Worm (Caenorhabditis elegans) whole organism, midembryonic: ENCODE results near the gene F59A6.10.

Experiments
- T22C8.4 ChIP-seq: fragments of 200-800 bp; sonication (Bioruptor generic); IDR thresholded peaks from 2 replicates; pipeline ENCODE4 v1.3.6; 2022; ENCODE audit warnings: missing genetic modification characterization, missing compliant biosample characterization
- cog-1 ChIP-seq: sonication (generic microtip); optimal IDR thresholded peaks from 2 replicates; lab custom pipeline; 2016; ENCODE audit warnings: missing genetic modification characterization, missing compliant biosample characterization
- flt-1 ChIP-seq: fragments of 200-800 bp; sonication (Bioruptor generic); IDR thresholded peaks from 2 replicates; pipeline ENCODE4 v1.3.6; 2022; ENCODE audit warnings: missing genetic modification characterization, missing compliant biosample characterization
- klf-2 ChIP-seq: fragments of 200-800 bp; sonication (Bioruptor generic); conservative IDR thresholded peaks from 2 replicates; pipeline ENCODE4 v1.3.6; 2022; ENCODE audit warnings: missing genetic modification reagents, missing genetic modification characterization, missing compliant biosample characterization
- med-1 ChIP-seq: sonication (generic microtip); optimal IDR thresholded peaks from 2 replicates; lab custom pipeline; 2017; ENCODE audit warnings: missing genetic modification characterization, mild to moderate bottlenecking, missing compliant biosample characterization, antibody characterized with exemption, missing genetic modification reagents; ENCODE audit not compliant: insufficient read depth
- tab-1 ChIP-seq: fragments of 200-800 bp; sonication (Bioruptor generic); IDR thresholded peaks from 2 replicates; pipeline ENCODE4 v1.3.6; 2022; ENCODE audit warnings: missing genetic modification characterization, missing compliant biosample characterization
- ztf-23 ChIP-seq: fragments of 200-800 bp; sonication (Bioruptor generic); IDR thresholded peaks from 2 replicates; pipeline ENCODE4 v1.3.6; 2022; ENCODE audit warnings: missing genetic modification reagents, missing genetic modification characterization, missing compliant biosample characterization
- ztf-29 ChIP-seq: fragments of 200-800 bp; sonication (Bioruptor generic); IDR thresholded peaks from 2 replicates; pipeline ENCODE4 v1.3.6; 2022; ENCODE audit warnings: missing genetic modification reagents, missing genetic modification characterization, missing compliant biosample characterization

DNA sequence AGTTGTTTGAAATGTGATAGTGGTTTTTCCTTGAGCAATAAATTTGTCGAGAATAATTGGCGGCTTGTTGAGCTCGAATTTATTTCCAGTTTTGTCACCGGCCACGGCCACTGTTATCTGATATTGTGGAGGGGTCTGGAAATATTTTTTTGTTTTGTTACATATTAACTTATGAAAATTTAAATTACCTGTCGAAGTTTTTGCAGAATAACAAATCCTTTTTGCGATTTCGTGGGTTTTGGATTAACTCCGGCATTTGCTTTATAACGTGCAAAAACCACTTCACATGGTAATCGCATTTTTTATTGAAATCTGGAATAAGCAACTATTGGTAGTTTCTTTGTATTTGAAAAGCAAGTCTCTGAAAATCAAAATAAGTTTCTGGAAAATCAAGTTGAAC lies 32.4 kb downstream of the F59A6.10 start, which contains the start of gene lrr-1:
- TF ChIP-seq flt-1 (GFP tag; lab: Robert Waterston, UW) (no peak), ztf-29 (GFP tag; lab: Robert Waterston, UW) (no peak), ztf-23 (GFP tag; lab: Robert Waterston, UW) (no peak), cog-1 (no peak), klf-2 (GFP tag; lab: Robert Waterston, UW) (no peak), med-1 (GFP tag; lab: Kevin White, UChicago) (no peak), T22C8.4 (GFP tag; lab: Robert Waterston, UW) (no peak), tab-1 (GFP tag; lab: Robert Waterston, UW) (no peak)
